Fruit fly (Drosophila melanogaster) whole organism, embryonic: Measurements from ENCODE around the gene FucTA.
A peak's percentile ranks its signal among the peaks of the same experiment; 100 is the strongest.

Experiments used
- Aef1 ChIP-seq: fragments of 200-800 bp; sonication (Bioruptor generic); IDR thresholded peaks from 3 replicates; pipeline ENCODE4 v1.3.6; 2022; ENCODE audit warnings: missing biosample characterization, missing genetic modification characterization
- CG10543 ChIP-seq: fragments of 200-800 bp; sonication (Bioruptor generic); optimal IDR thresholded peaks from 3 replicates; lab custom pipeline; 2017; ENCODE audit warnings: missing biosample characterization, mild to moderate bottlenecking, missing genetic modification characterization, moderate library complexity
- CG11247 ChIP-seq: fragments of 200-800 bp; sonication (Bioruptor generic); IDR thresholded peaks from 2 replicates; pipeline ENCODE4 v1.3.6; 2022; ENCODE audit warnings: missing biosample characterization, missing genetic modification characterization
- CG11560 ChIP-seq: fragments of 200-800 bp; sonication (Bioruptor generic); IDR thresholded peaks from 3 replicates; pipeline ENCODE4 v1.3.6; 2022; ENCODE audit warnings: missing biosample characterization, missing genetic modification characterization
- CG12236 ChIP-seq: fragments of 200-800 bp; sonication (Bioruptor generic); optimal IDR thresholded peaks from 2 replicates; lab custom pipeline; 2016; ENCODE audit warnings: missing biosample characterization, missing genetic modification characterization
- CG13287 ChIP-seq: fragments of 200-800 bp; sonication (Bioruptor generic); IDR thresholded peaks from 2 replicates; pipeline ENCODE4 v1.3.6; 2022; ENCODE audit warnings: missing biosample characterization, missing genetic modification characterization; ENCODE audit not compliant: partially characterized antibody
- CG14050 ChIP-seq: fragments of 200-800 bp; sonication (Bioruptor generic); IDR thresholded peaks from 3 replicates; pipeline ENCODE4 v1.3.6; 2022; ENCODE audit warnings: missing biosample characterization, missing genetic modification characterization
- CG17328 ChIP-seq: fragments of 200-800 bp; sonication (Bioruptor generic); IDR thresholded peaks from 2 replicates; pipeline ENCODE4 v1.3.6; 2022; ENCODE audit warnings: missing biosample characterization, missing genetic modification characterization
- CG17568 ChIP-seq: fragments of 200-800 bp; sonication (Bioruptor generic); optimal IDR thresholded peaks from 2 replicates; lab custom pipeline; 2018; ENCODE audit warnings: missing biosample characterization, mild to moderate bottlenecking, missing genetic modification characterization, moderate library complexity
- CG2120 ChIP-seq: fragments of 200-800 bp; sonication (Bioruptor generic); optimal IDR thresholded peaks from 3 replicates; lab custom pipeline; 2016; ENCODE audit warnings: missing biosample characterization, missing genetic modification characterization
- CG2199 ChIP-seq: fragments of 200-800 bp; sonication (Bioruptor generic); IDR thresholded peaks from 3 replicates; pipeline ENCODE4 v1.3.6; 2022; ENCODE audit warnings: missing biosample characterization, missing genetic modification characterization
- CG2889 ChIP-seq: fragments of 200-800 bp; sonication (Bioruptor generic); IDR thresholded peaks from 3 replicates; pipeline ENCODE4 v1.3.6; 2022; ENCODE audit warnings: missing biosample characterization, missing genetic modification characterization
- CG4360 ChIP-seq: fragments of 200-800 bp; sonication (Bioruptor generic); IDR thresholded peaks from 2 replicates; pipeline ENCODE4 v1.3.6; 2022; ENCODE audit warnings: missing biosample characterization, missing genetic modification characterization
- CG6272 ChIP-seq: fragments of 200-800 bp; sonication (Bioruptor generic); IDR thresholded peaks from 2 replicates; pipeline ENCODE4 v1.3.6; 2022; ENCODE audit warnings: missing biosample characterization, missing genetic modification characterization
- CG7372 ChIP-seq: fragments of 200-800 bp; sonication (Bioruptor generic); IDR thresholded peaks from 2 replicates; pipeline ENCODE4 v1.3.6; 2022; ENCODE audit warnings: missing biosample characterization, missing genetic modification characterization
- CG8388 ChIP-seq: fragments of 200-800 bp; sonication (Bioruptor generic); optimal IDR thresholded peaks from 2 replicates; lab custom pipeline; 2019; ENCODE audit warnings: missing biosample characterization, mild to moderate bottlenecking, missing genetic modification characterization, moderate library complexity
- Dbx ChIP-seq: fragments of 200-800 bp; sonication (Bioruptor generic); IDR thresholded peaks from 3 replicates; pipeline ENCODE4 v1.3.6; 2022; ENCODE audit warnings: missing biosample characterization, missing genetic modification characterization
- Ets97D ChIP-seq: fragments of 200-800 bp; sonication (Bioruptor generic); optimal IDR thresholded peaks from 3 replicates; lab custom pipeline; 2016; ENCODE audit warnings: missing biosample characterization, missing genetic modification characterization
- HLHmδ ChIP-seq: fragments of 200-800 bp; sonication (Bioruptor generic); optimal IDR thresholded peaks from 2 replicates; lab custom pipeline; 2018; ENCODE audit warnings: missing biosample characterization, mild to moderate bottlenecking, missing genetic modification characterization, moderate library complexity
- Hr78 ChIP-seq, 2 experiments: fragments of 200-800 bp in 1 of 2; fragments of >200 bp in 1 of 2; sonication (Bioruptor generic) in 1 of 2; optimal IDR thresholded peaks; 2 replicates each; lab custom pipeline; 2017 to 2019; ENCODE audit warnings: missing biosample characterization in 2 of 2, missing genetic modification characterization in 2 of 2, mild to moderate bottlenecking in 1 of 2, moderate library complexity in 1 of 2
- Mad ChIP-seq: fragments of 200-800 bp; sonication (Bioruptor generic); optimal IDR thresholded peaks from 2 replicates; lab custom pipeline; 2016; ENCODE audit warnings: missing biosample characterization, missing genetic modification characterization
- Meics ChIP-seq: fragments of 200-800 bp; sonication (Bioruptor generic); optimal IDR thresholded peaks from 2 replicates; lab custom pipeline; 2017; ENCODE audit warnings: missing biosample characterization, mild to moderate bottlenecking, missing genetic modification characterization
- Stat92E ChIP-seq, 3 experiments: fragments of >200 bp in 2 of 3; fragments of 200-800 bp in 1 of 3; sonication (Bioruptor generic) in 1 of 3; optimal IDR thresholded peaks; 2 replicates each; lab custom pipeline; 2017 to 2019; ENCODE audit warnings: missing biosample characterization in 3 of 3, missing genetic modification characterization in 3 of 3, mild to moderate bottlenecking in 1 of 3, moderate library complexity in 1 of 3
- ac ChIP-seq: fragments of 200-800 bp; sonication (Bioruptor generic); optimal IDR thresholded peaks from 3 replicates; lab custom pipeline; 2017; ENCODE audit warnings: missing biosample characterization, mild to moderate bottlenecking, missing genetic modification characterization
- ara ChIP-seq: fragments of 200-800 bp; sonication (Bioruptor generic); IDR thresholded peaks from 2 replicates; pipeline ENCODE4 v1.3.6; 2022; ENCODE audit warnings: missing biosample characterization, missing genetic modification characterization
- ase ChIP-seq: fragments of 200-800 bp; sonication (Bioruptor generic); IDR thresholded peaks from 3 replicates; pipeline ENCODE4 v1.3.6; 2022; ENCODE audit warnings: missing biosample characterization, missing genetic modification characterization
- bab2 ChIP-seq: fragments of 200-800 bp; sonication (Bioruptor generic); optimal IDR thresholded peaks from 2 replicates; lab custom pipeline; 2016; ENCODE audit warnings: missing biosample characterization, missing genetic modification characterization
- dan ChIP-seq: fragments of 200-800 bp; sonication (Bioruptor generic); IDR thresholded peaks from 2 replicates; pipeline ENCODE4 v1.3.6; 2022; ENCODE audit warnings: missing biosample characterization, missing genetic modification characterization
- emc ChIP-seq: fragments of 200-800 bp; sonication (Bioruptor generic); optimal IDR thresholded peaks from 2 replicates; lab custom pipeline; 2016; ENCODE audit warnings: missing biosample characterization, missing genetic modification characterization
- ems ChIP-seq: fragments of 200-800 bp; sonication (Bioruptor generic); optimal IDR thresholded peaks from 3 replicates; lab custom pipeline; 2016; ENCODE audit warnings: missing biosample characterization, missing genetic modification characterization
- eve ChIP-seq, 2 experiments: fragments of >200 bp; optimal IDR thresholded peaks; 2 replicates each; lab custom pipeline; 2017; ENCODE audit warnings: missing biosample characterization in 2 of 2, missing genetic modification characterization in 2 of 2
- gem ChIP-seq: fragments of 200-800 bp; sonication (Bioruptor generic); optimal IDR thresholded peaks from 2 replicates; lab custom pipeline; 2019; ENCODE audit warnings: missing biosample characterization, mild to moderate bottlenecking, missing genetic modification characterization, moderate library complexity
- gsb-n ChIP-seq: fragments of 200-800 bp; sonication (Bioruptor generic); optimal IDR thresholded peaks from 3 replicates; lab custom pipeline; 2018; ENCODE audit warnings: missing biosample characterization, mild to moderate bottlenecking, missing genetic modification characterization
- her ChIP-seq: fragments of 200-800 bp; sonication (Bioruptor generic); optimal IDR thresholded peaks from 2 replicates; lab custom pipeline; 2016; ENCODE audit warnings: missing biosample characterization, missing genetic modification characterization
- hkb ChIP-seq, 2 experiments: fragments of 200-800 bp in 1 of 2; fragments of >200 bp in 1 of 2; sonication (Bioruptor generic) in 1 of 2; IDR thresholded peaks in 1 of 2; optimal IDR thresholded peaks in 1 of 2; 2 replicates each; pipeline versions ENCODE4 v1.3.6 to Lab custom; 2017 to 2022; ENCODE audit warnings: missing biosample characterization in 1 of 2, missing genetic modification characterization in 1 of 2
- klu ChIP-seq: fragments of 200-800 bp; sonication (Bioruptor generic); IDR thresholded peaks from 2 replicates; pipeline ENCODE4 v1.3.6; 2022; ENCODE audit warnings: missing biosample characterization, missing genetic modification characterization
- lov ChIP-seq, 2 experiments: fragments of 200-800 bp in 1 of 2; fragments of >200 bp in 1 of 2; sonication (Bioruptor generic) in 1 of 2; IDR thresholded peaks in 1 of 2; optimal IDR thresholded peaks in 1 of 2; 2 replicates in 1 of 2; 3 replicates in 1 of 2; pipeline versions ENCODE4 v1.3.6 to Lab custom; 2017 to 2022; ENCODE audit warnings: missing biosample characterization in 1 of 2, missing genetic modification characterization in 1 of 2
- mld ChIP-seq: fragments of 200-800 bp; sonication (Bioruptor generic); IDR thresholded peaks from 3 replicates; pipeline ENCODE4 v1.3.6; 2022; ENCODE audit warnings: missing biosample characterization, missing genetic modification characterization; ENCODE audit not compliant: partially characterized antibody
- nerfin-1 ChIP-seq: fragments of 200-800 bp; sonication (Bioruptor generic); optimal IDR thresholded peaks from 3 replicates; lab custom pipeline; 2019; ENCODE audit warnings: missing biosample characterization, mild to moderate bottlenecking, missing genetic modification characterization, moderate library complexity
- nerfin-2 ChIP-seq: fragments of 200-800 bp; sonication (Bioruptor generic); IDR thresholded peaks from 2 replicates; pipeline ENCODE4 v1.3.6; 2022; ENCODE audit warnings: missing biosample characterization, missing genetic modification characterization; ENCODE audit not compliant: partially characterized antibody
- pb ChIP-seq: fragments of 200-800 bp; sonication (Bioruptor generic); optimal IDR thresholded peaks from 3 replicates; lab custom pipeline; 2016; ENCODE audit warnings: missing biosample characterization, missing genetic modification characterization
- pho ChIP-seq: fragments of 200-800 bp; sonication (Bioruptor generic); optimal IDR thresholded peaks from 2 replicates; lab custom pipeline; 2016; ENCODE audit warnings: missing biosample characterization, missing genetic modification characterization
- phol ChIP-seq: fragments of 200-800 bp; sonication (Bioruptor generic); optimal IDR thresholded peaks from 3 replicates; lab custom pipeline; 2018; ENCODE audit warnings: missing biosample characterization, mild to moderate bottlenecking, missing genetic modification characterization, moderate library complexity
- sc ChIP-seq, 3 experiments: fragments of >200 bp in 2 of 3; fragments of 200-800 bp in 1 of 3; sonication (Bioruptor generic) in 1 of 3; optimal IDR thresholded peaks; 2 replicates in 2 of 3; 3 replicates in 1 of 3; lab custom pipeline; 2017; ENCODE audit warnings: mild to moderate bottlenecking in 1 of 3, missing biosample characterization in 1 of 3, missing genetic modification characterization in 1 of 3, missing genetic modification reagents in 1 of 3
- shn ChIP-seq: fragments of 200-800 bp; sonication (Bioruptor generic); optimal IDR thresholded peaks from 3 replicates; lab custom pipeline; 2016; ENCODE audit warnings: missing biosample characterization, missing genetic modification characterization
- sob ChIP-seq: fragments of 200-800 bp; sonication (Bioruptor generic); IDR thresholded peaks from 2 replicates; pipeline ENCODE4 v1.3.6; 2022; ENCODE audit warnings: missing biosample characterization, missing genetic modification characterization
- sqz ChIP-seq: fragments of 200-800 bp; sonication (Bioruptor generic); optimal IDR thresholded peaks from 3 replicates; lab custom pipeline; 2018; ENCODE audit warnings: missing biosample characterization, mild to moderate bottlenecking, missing genetic modification characterization

FucTA gene

dm6 chr3L:15158330-15159114 lies 11.6 kb downstream of the FucTA start, which contains the start of the genes Msh6 and Prp31 (continued):
- peak; percentile 64 for TF ChIP-seq CG7372 (GFP tag; lab: Robert Waterston, UW)
- peak; percentile 53 for TF ChIP-seq shn (GFP tag; lab: Kevin White, UChicago)
- peak; percentile 91 for TF ChIP-seq Meics
- TF ChIP-seq eve (GFP tag; optimal IDR thresholded peaks at IDR 0.05; lab: Kevin White, UChicago) = no peak
- TF ChIP-seq lov (optimal IDR thresholded peaks at IDR 0.05; lab: Kevin White, UChicago) = no peak
- no peak for TF ChIP-seq lov (GFP tag; IDR thresholded peaks at IDR 0.05; lab: Robert Waterston, UW)
- peak; percentile 53; the same call in 1 of the 2 replicates for TF ChIP-seq klu
- TF ChIP-seq CG17568 = no peak
- TF ChIP-seq CG14050 = peak; percentile 45; the same call in 2 of the 3 replicates
- TF ChIP-seq CG17328 (GFP tag; lab: Robert Waterston, UW) = peak; percentile 56
- TF ChIP-seq bab2 = peak; percentile 75
- no peak for TF ChIP-seq hkb (optimal IDR thresholded peaks at IDR 0.05; lab: Kevin White, UChicago)
- no peak for TF ChIP-seq hkb (GFP tag; IDR thresholded peaks at IDR 0.05; lab: Robert Waterston, UW)
- TF ChIP-seq emc (GFP tag; lab: Kevin White, UChicago) = no peak
- peak; percentile 52; the same call in 2 of the 3 replicates for TF ChIP-seq Dbx
- peak; percentile 72; the same call in 2 of the 3 replicates for TF ChIP-seq Aef1
- no peak for TF ChIP-seq Stat92E (GFP tag; optimal IDR thresholded peaks at IDR 0.05; lab: Kevin White, UChicago)
- TF ChIP-seq sqz (GFP tag; lab: Kevin White, UChicago) = no peak
- peak; percentile 80 for TF ChIP-seq pho (GFP tag; lab: Kevin White, UChicago)
- 0 out of 3 replicates have a peak, but pooled peaks have one; percentile 35 for TF ChIP-seq CG2889 (GFP tag; lab: Robert Waterston, UW)
- TF ChIP-seq HLHmδ (GFP tag; lab: Kevin White, UChicago) = no peak
- TF ChIP-seq phol (tag; lab: Kevin White, UChicago) = peak; percentile 87
- no peak for TF ChIP-seq Mad (GFP tag; lab: Kevin White, UChicago)
- peak; percentile 85 for TF ChIP-seq CG2120
- TF ChIP-seq her (GFP tag; lab: Kevin White, UChicago) = no peak
- peak; percentile 23; the same call in 1 of the 2 replicates for TF ChIP-seq ara (GFP tag; lab: Robert Waterston, UW)
- TF ChIP-seq Hr78 (GFP tag; optimal IDR thresholded peaks at IDR 0.05; lab: Kevin White, UChicago) = no peak
- TF ChIP-seq CG13287 = no peak
- TF ChIP-seq gem = no peak
- no peak for TF ChIP-seq nerfin-2 (GFP tag; lab: Robert Waterston, UW)
- TF ChIP-seq CG2199 (GFP tag; lab: Robert Waterston, UW) = no peak
- TF ChIP-seq CG8388 (GFP tag; lab: Kevin White, UChicago) = peak; percentile 38
- TF ChIP-seq sc (optimal IDR thresholded peaks at IDR 0.05; lab: Kevin White, UChicago) = no peak
- peak; percentile 46 for TF ChIP-seq sc (GFP tag; optimal IDR thresholded peaks at IDR 0.05; lab: Kevin White, UChicago)
- TF ChIP-seq sob (GFP tag; lab: Robert Waterston, UW) = peak; percentile 53; the same call in 1 of the 2 replicates
- TF ChIP-seq CG6272 (GFP tag; lab: Robert Waterston, UW) = peak; percentile 26; the same call in 1 of the 2 replicates
- no peak for TF ChIP-seq CG4360
- TF ChIP-seq gsb-n (tag; lab: Kevin White, UChicago) = no peak
- TF ChIP-seq ase (GFP tag; lab: Robert Waterston, UW) = 0 out of 3 replicates have a peak, but pooled peaks have one; percentile 8
- TF ChIP-seq dan = no peak
- TF ChIP-seq Ets97D (GFP tag; lab: Kevin White, UChicago) = no peak
- no peak for TF ChIP-seq ems
- peak; percentile 75 for TF ChIP-seq nerfin-1 (tag; lab: Kevin White, UChicago)
- no peak for TF ChIP-seq CG11247
- TF ChIP-seq ac = no peak
- peak; percentile 46 for TF ChIP-seq CG12236 (GFP tag; lab: Kevin White, UChicago)
- TF ChIP-seq pb (GFP tag; lab: Kevin White, UChicago) = no peak
- no peak for TF ChIP-seq CG11560 (tag; lab: Robert Waterston, UW)
- TF ChIP-seq mld (GFP tag; lab: Robert Waterston, UW) = no peak
- peak; percentile 19 for TF ChIP-seq CG10543 (GFP tag; lab: Kevin White, UChicago)
